Fruit fly (Drosophila melanogaster) whole organism: ENCODE measurements around the gene CG33771.

Source experiments
- CG8478 ChIP-seq: fragments of >200 bp; optimal IDR thresholded peaks from 2 replicates; lab custom pipeline; 2018; ENCODE audit warnings: inconsistent platforms
- Dll ChIP-seq: fragments of >200 bp; optimal IDR thresholded peaks from 2 replicates; lab custom pipeline; 2017
- psq ChIP-seq: fragments of >200 bp; optimal IDR thresholded peaks from 2 replicates; lab custom pipeline; 2017

DNA sequence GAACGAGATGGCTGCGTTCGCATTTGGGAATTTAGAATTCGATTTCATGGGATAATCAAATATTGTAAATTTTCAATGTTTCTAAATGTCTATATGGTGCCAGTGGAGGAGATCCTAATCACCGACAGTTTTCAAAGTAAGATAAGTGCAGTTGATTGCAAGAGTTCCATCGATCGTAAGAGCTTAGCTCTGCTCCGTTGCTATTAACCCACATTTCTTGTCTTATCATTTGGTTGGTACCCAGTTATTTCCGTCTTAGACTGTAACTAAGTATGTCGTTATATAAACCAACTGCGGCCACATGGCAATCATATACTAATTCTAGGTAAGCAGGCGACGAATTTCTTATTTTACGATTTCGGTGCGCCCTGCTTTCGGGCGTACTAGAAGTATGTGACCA lies 21.0 kb downstream of the CG33771 start:
- no peak for TF ChIP-seq psq (lab: Kevin White, UChicago)
- TF ChIP-seq CG8478 (lab: Kevin White, UChicago): no peak
- TF ChIP-seq Dll (lab: Kevin White, UChicago): no peak
